Fruit fly (Drosophila melanogaster) whole organism, embryonic: ENCODE measurements around the gene lwr.

Experiments
- Asciz ChIP-seq: fragments of 200-800 bp; sonication (Bioruptor generic); optimal IDR thresholded peaks from 2 replicates; lab custom pipeline; 2017; ENCODE audit warnings: missing biosample characterization, mild to moderate bottlenecking, missing genetic modification characterization, missing genetic modification reagents
- B-H2 ChIP-seq: fragments of 200-800 bp; sonication (Bioruptor generic); optimal IDR thresholded peaks from 2 replicates; lab custom pipeline; 2018; ENCODE audit warnings: missing biosample characterization, mild to moderate bottlenecking, missing genetic modification characterization
- CG10565 ChIP-seq: fragments of 200-800 bp; sonication (Bioruptor generic); optimal IDR thresholded peaks from 3 replicates; lab custom pipeline; 2016; ENCODE audit warnings: missing biosample characterization, mild to moderate bottlenecking, missing genetic modification characterization
- CG11695 ChIP-seq: fragments of 200-800 bp; sonication (Bioruptor generic); IDR thresholded peaks from 3 replicates; pipeline ENCODE4 v1.3.6; 2022; ENCODE audit warnings: missing biosample characterization, missing genetic modification characterization
- CG14050 ChIP-seq: fragments of 200-800 bp; sonication (Bioruptor generic); IDR thresholded peaks from 3 replicates; pipeline ENCODE4 v1.3.6; 2022; ENCODE audit warnings: missing biosample characterization, missing genetic modification characterization
- CG15073 ChIP-seq: fragments of 200-800 bp; sonication (Bioruptor generic); optimal IDR thresholded peaks from 2 replicates; lab custom pipeline; 2016; ENCODE audit warnings: missing biosample characterization, missing genetic modification characterization
- CG1529 ChIP-seq: fragments of 200-800 bp; sonication (Bioruptor generic); optimal IDR thresholded peaks from 3 replicates; lab custom pipeline; 2018; ENCODE audit warnings: missing biosample characterization, missing genetic modification characterization
- CG15696 ChIP-seq: fragments of 200-800 bp; sonication (Bioruptor generic); optimal IDR thresholded peaks from 2 replicates; lab custom pipeline; 2019; ENCODE audit warnings: missing biosample characterization, mild to moderate bottlenecking, missing genetic modification characterization, moderate library complexity
- CG1603 ChIP-seq: fragments of 200-800 bp; sonication (Bioruptor generic); optimal IDR thresholded peaks from 2 replicates; lab custom pipeline; 2019; ENCODE audit warnings: missing biosample characterization, mild to moderate bottlenecking, missing genetic modification characterization, moderate library complexity
- CG17186 ChIP-seq: fragments of 200-800 bp; sonication (Bioruptor generic); optimal IDR thresholded peaks from 3 replicates; lab custom pipeline; 2017; ENCODE audit warnings: missing biosample characterization, missing genetic modification reagents, missing genetic modification characterization
- CG17912 ChIP-seq: fragments of 200-800 bp; sonication (Bioruptor generic); optimal IDR thresholded peaks from 2 replicates; lab custom pipeline; 2018; ENCODE audit warnings: missing biosample characterization, mild to moderate bottlenecking, missing genetic modification characterization
- CG3281 ChIP-seq: fragments of 200-800 bp; sonication (Bioruptor generic); optimal IDR thresholded peaks from 3 replicates; lab custom pipeline; 2017; ENCODE audit warnings: missing biosample characterization, mild to moderate bottlenecking, missing genetic modification characterization
- CG43689 ChIP-seq: fragments of 200-800 bp; sonication (Bioruptor generic); IDR thresholded peaks from 2 replicates; pipeline ENCODE4 v1.3.6; 2022; ENCODE audit warnings: missing biosample characterization, missing genetic modification characterization
- CG6765 ChIP-seq: fragments of 200-800 bp; sonication (Bioruptor generic); optimal IDR thresholded peaks from 3 replicates; lab custom pipeline; 2017; ENCODE audit warnings: missing biosample characterization, mild to moderate bottlenecking, missing genetic modification characterization
- CG6813 ChIP-seq: fragments of 200-800 bp; sonication (Bioruptor generic); optimal IDR thresholded peaks from 2 replicates; lab custom pipeline; 2017; ENCODE audit warnings: missing biosample characterization, missing genetic modification characterization, mild to moderate bottlenecking, moderate library complexity, missing genetic modification reagents
- CG7357 ChIP-seq: fragments of 200-800 bp; sonication (Bioruptor generic); IDR thresholded peaks from 3 replicates; pipeline ENCODE4 v1.3.6; 2022; ENCODE audit warnings: missing biosample characterization, missing genetic modification characterization
- CG7963 ChIP-seq: fragments of 200-800 bp; sonication (Bioruptor generic); IDR thresholded peaks from 3 replicates; pipeline ENCODE4 v1.3.6; 2022; ENCODE audit warnings: missing biosample characterization, missing genetic modification characterization; ENCODE audit not compliant: partially characterized antibody
- CG8944 ChIP-seq: fragments of 200-800 bp; sonication (Bioruptor generic); optimal IDR thresholded peaks from 3 replicates; lab custom pipeline; 2016; ENCODE audit warnings: missing biosample characterization, missing genetic modification characterization
- Chrac-16 ChIP-seq: fragments of 200-800 bp; sonication (Bioruptor generic); optimal IDR thresholded peaks from 3 replicates; lab custom pipeline; 2016; ENCODE audit warnings: missing biosample characterization, missing genetic modification characterization
- D ChIP-seq, 2 experiments: fragments of 200-800 bp in 1 of 2; fragments of >200 bp in 1 of 2; sonication (Bioruptor generic) in 1 of 2; optimal IDR thresholded peaks; 2 replicates in 1 of 2; 3 replicates in 1 of 2; lab custom pipeline; 2017; ENCODE audit warnings: mild to moderate bottlenecking in 1 of 2, missing biosample characterization in 1 of 2, missing genetic modification characterization in 1 of 2, missing genetic modification reagents in 1 of 2
- Dp ChIP-seq: fragments of 200-800 bp; sonication (Bioruptor generic); optimal IDR thresholded peaks from 2 replicates; lab custom pipeline; 2018; ENCODE audit warnings: missing biosample characterization, mild to moderate bottlenecking, missing genetic modification characterization, moderate library complexity
- Gsc ChIP-seq: fragments of 200-800 bp; sonication (Bioruptor generic); IDR thresholded peaks from 2 replicates; pipeline ENCODE4 v1.3.6; 2022; ENCODE audit warnings: missing biosample characterization, missing genetic modification characterization
- HLH3B ChIP-seq: fragments of 200-800 bp; sonication (Bioruptor generic); IDR thresholded peaks from 2 replicates; pipeline ENCODE4 v1.3.6; 2022; ENCODE audit warnings: missing biosample characterization, missing genetic modification characterization
- Hr78 ChIP-seq, 2 experiments: fragments of 200-800 bp in 1 of 2; fragments of >200 bp in 1 of 2; sonication (Bioruptor generic) in 1 of 2; optimal IDR thresholded peaks; 2 replicates each; lab custom pipeline; 2017 to 2019; ENCODE audit warnings: missing biosample characterization in 2 of 2, missing genetic modification characterization in 2 of 2, mild to moderate bottlenecking in 1 of 2, moderate library complexity in 1 of 2
- Lim3 ChIP-seq: fragments of 200-800 bp; sonication (Bioruptor generic); IDR thresholded peaks from 2 replicates; pipeline ENCODE4 v1.3.6; 2022; ENCODE audit warnings: missing biosample characterization, missing genetic modification characterization
- Med ChIP-seq: fragments of 200-800 bp; sonication (Bioruptor generic); peaks from one replicate; lab custom pipeline; 2016; ENCODE audit warnings: missing biosample characterization, missing genetic modification characterization, mild to moderate bottlenecking, inconsistent platforms, moderate library complexity
- Meics ChIP-seq: fragments of 200-800 bp; sonication (Bioruptor generic); optimal IDR thresholded peaks from 2 replicates; lab custom pipeline; 2017; ENCODE audit warnings: missing biosample characterization, mild to moderate bottlenecking, missing genetic modification characterization
- NC2α ChIP-seq: fragments of 200-800 bp; sonication (Bioruptor generic); optimal IDR thresholded peaks from 2 replicates; lab custom pipeline; 2016; ENCODE audit warnings: missing biosample characterization, missing genetic modification characterization
- Scr ChIP-seq: fragments of 200-800 bp; sonication (Bioruptor generic); IDR thresholded peaks from 2 replicates; pipeline ENCODE4 v1.3.6; 2022; ENCODE audit warnings: missing biosample characterization, missing genetic modification characterization; ENCODE audit not compliant: partially characterized antibody
- Taf1 ChIP-seq: fragments of 200-800 bp; sonication (Bioruptor generic); IDR thresholded peaks from 2 replicates; pipeline ENCODE4 v1.3.6; 2022; ENCODE audit warnings: missing biosample characterization, missing genetic modification characterization
- ash1 ChIP-seq: fragments of 200-800 bp; sonication (Bioruptor generic); optimal IDR thresholded peaks from 2 replicates; lab custom pipeline; 2018; ENCODE audit warnings: missing biosample characterization, mild to moderate bottlenecking, missing genetic modification characterization
- bcd ChIP-seq: fragments of 200-800 bp; sonication (Bioruptor generic); optimal IDR thresholded peaks from 2 replicates; lab custom pipeline; 2017; ENCODE audit warnings: missing biosample characterization, mild to moderate bottlenecking, missing genetic modification characterization
- chinmo ChIP-seq: fragments of 200-800 bp; sonication (Bioruptor generic); IDR thresholded peaks from 4 replicates; pipeline ENCODE4 v1.3.6; 2022; ENCODE audit warnings: missing biosample characterization, missing genetic modification characterization; ENCODE audit not compliant: partially characterized antibody
- dmrt11E ChIP-seq: fragments of 200-800 bp; sonication (Bioruptor generic); optimal IDR thresholded peaks from 3 replicates; lab custom pipeline; 2018; ENCODE audit warnings: missing biosample characterization, mild to moderate bottlenecking, missing genetic modification characterization, moderate library complexity
- fd64A ChIP-seq: fragments of 200-800 bp; sonication (Bioruptor generic); optimal IDR thresholded peaks from 3 replicates; lab custom pipeline; 2018; ENCODE audit warnings: missing biosample characterization, mild to moderate bottlenecking, missing genetic modification characterization
- fru ChIP-seq: fragments of >200 bp; optimal IDR thresholded peaks from 2 replicates; lab custom pipeline; 2017
- grn ChIP-seq: fragments of 200-800 bp; sonication (Bioruptor generic); optimal IDR thresholded peaks from 3 replicates; lab custom pipeline; 2017; ENCODE audit warnings: missing biosample characterization, missing genetic modification characterization
- ham ChIP-seq: fragments of 200-800 bp; sonication (Bioruptor generic); IDR thresholded peaks from 2 replicates; pipeline ENCODE4 v1.3.6; 2022; ENCODE audit warnings: missing biosample characterization, missing genetic modification characterization
- hkb ChIP-seq, 2 experiments: fragments of 200-800 bp in 1 of 2; fragments of >200 bp in 1 of 2; sonication (Bioruptor generic) in 1 of 2; IDR thresholded peaks in 1 of 2; optimal IDR thresholded peaks in 1 of 2; 2 replicates each; pipeline versions ENCODE4 v1.3.6 to Lab custom; 2017 to 2022; ENCODE audit warnings: missing biosample characterization in 1 of 2, missing genetic modification characterization in 1 of 2
- jigr1 ChIP-seq: fragments of 200-800 bp; sonication (Bioruptor generic); IDR thresholded peaks from 3 replicates; pipeline ENCODE4 v1.3.6; 2022; ENCODE audit warnings: missing biosample characterization, missing genetic modification characterization
- lov ChIP-seq, 2 experiments: fragments of 200-800 bp in 1 of 2; fragments of >200 bp in 1 of 2; sonication (Bioruptor generic) in 1 of 2; IDR thresholded peaks in 1 of 2; optimal IDR thresholded peaks in 1 of 2; 2 replicates in 1 of 2; 3 replicates in 1 of 2; pipeline versions ENCODE4 v1.3.6 to Lab custom; 2017 to 2022; ENCODE audit warnings: missing biosample characterization in 1 of 2, missing genetic modification characterization in 1 of 2
- mld ChIP-seq: fragments of 200-800 bp; sonication (Bioruptor generic); IDR thresholded peaks from 3 replicates; pipeline ENCODE4 v1.3.6; 2022; ENCODE audit warnings: missing biosample characterization, missing genetic modification characterization; ENCODE audit not compliant: partially characterized antibody
- nerfin-2 ChIP-seq: fragments of 200-800 bp; sonication (Bioruptor generic); IDR thresholded peaks from 2 replicates; pipeline ENCODE4 v1.3.6; 2022; ENCODE audit warnings: missing biosample characterization, missing genetic modification characterization; ENCODE audit not compliant: partially characterized antibody
- p53 ChIP-seq: fragments of 200-800 bp; sonication (Bioruptor generic); optimal IDR thresholded peaks from 2 replicates; lab custom pipeline; 2016; ENCODE audit warnings: missing biosample characterization, missing genetic modification characterization
- pfk ChIP-seq: fragments of 200-800 bp; sonication (Bioruptor generic); optimal IDR thresholded peaks from 2 replicates; lab custom pipeline; 2018; ENCODE audit warnings: missing biosample characterization, mild to moderate bottlenecking, missing genetic modification characterization, moderate library complexity
- repo ChIP-seq: fragments of 200-800 bp; sonication (Bioruptor generic); optimal IDR thresholded peaks from 2 replicates; lab custom pipeline; 2016; ENCODE audit warnings: missing biosample characterization, missing genetic modification characterization
- tap ChIP-seq: fragments of 200-800 bp; optimal IDR thresholded peaks from 3 replicates; lab custom pipeline; 2019; ENCODE audit warnings: missing biosample characterization, mild to moderate bottlenecking, missing genetic modification characterization, moderate library complexity
- usp ChIP-seq: fragments of >200 bp; optimal IDR thresholded peaks from 2 replicates; lab custom pipeline; 2017; ENCODE audit warnings: missing biosample characterization, missing genetic modification characterization

The lwr gene

dm6 chr2L:521001-521827 is 21.2 kb downstream of the lwr start (continued):
- TF ChIP-seq pfk (no peak), CG1529 (GFP tag; lab: Kevin White, UChicago) (no peak), CG11695 (no peak), mld (GFP tag; lab: Robert Waterston, UW) (no peak), fd64A (GFP tag; lab: Kevin White, UChicago) (no peak), CG15073 (GFP tag; lab: Kevin White, UChicago) (no peak), Meics (GFP tag; lab: Kevin White, UChicago) (no peak), Med (GFP tag; lab: Kevin White, UChicago) (peak; percentile 56), CG7357 (GFP tag; lab: Robert Waterston, UW) (no peak), CG7963 (GFP tag; lab: Robert Waterston, UW) (no peak), p53 (GFP tag; lab: Kevin White, UChicago) (no peak), CG3281 (GFP tag; lab: Kevin White, UChicago) (no peak), CG43689 (GFP tag; lab: Robert Waterston, UW) (no peak), CG10565 (GFP tag; lab: Kevin White, UChicago) (no peak), CG6813 (GFP tag; lab: Kevin White, UChicago) (no peak), Asciz (GFP tag; lab: Kevin White, UChicago) (peak; percentile 32), dmrt11E (tag; lab: Kevin White, UChicago) (peak; percentile 37), Lim3 (GFP tag; lab: Robert Waterston, UW) (no peak), CG15696 (tag; lab: Kevin White, UChicago) (no peak), hkb (optimal IDR thresholded peaks at IDR 0.05; lab: Kevin White, UChicago) (no peak), hkb (GFP tag; IDR thresholded peaks at IDR 0.05; lab: Robert Waterston, UW) (no peak), D (optimal IDR thresholded peaks at IDR 0.05; lab: Kevin White, UChicago) (no peak), D (GFP tag; optimal IDR thresholded peaks at IDR 0.05; lab: Kevin White, UChicago) (no peak), lov (optimal IDR thresholded peaks at IDR 0.05; lab: Kevin White, UChicago) (no peak), lov (GFP tag; IDR thresholded peaks at IDR 0.05; lab: Robert Waterston, UW) (no peak), Chrac-16 (GFP tag; lab: Kevin White, UChicago) (no peak), fru (no peak), chinmo (no peak), usp (GFP tag; lab: Kevin White, UChicago) (no peak), grn (peak; percentile 100), CG17186 (GFP tag; lab: Kevin White, UChicago) (no peak), HLH3B (no peak), Gsc (GFP tag; lab: Robert Waterston, UW) (no peak), CG14050 (no peak), jigr1 (GFP tag; lab: Robert Waterston, UW) (no peak), tap (tag; lab: Kevin White, UChicago) (peak; percentile 36), B-H2 (GFP tag; lab: Kevin White, UChicago) (no peak), ham (no peak), Scr (GFP tag; lab: Robert Waterston, UW) (no peak), bcd (no peak), NC2α (GFP tag; lab: Kevin White, UChicago) (no peak), CG6765 (no peak), CG8944 (no peak), CG17912 (GFP tag; lab: Kevin White, UChicago) (no peak), ash1 (GFP tag; lab: Kevin White, UChicago) (no peak), nerfin-2 (no peak), CG1603 (tag; lab: Kevin White, UChicago) (peak; percentile 13), Hr78 (GFP tag; optimal IDR thresholded peaks at IDR 0.05; lab: Kevin White, UChicago) (no peak), Dp (no peak), repo (GFP tag; lab: Kevin White, UChicago) (no peak), Taf1 (GFP tag; lab: Robert Waterston, UW) (no peak)
